Worm (Caenorhabditis elegans) whole organism, young adult: ENCODE results near the gene T09F5.10.

Experiments
- B0261.1 ChIP-seq: sonication (generic microtip); optimal IDR thresholded peaks from 2 replicates; lab custom pipeline; 2016; ENCODE audit warnings: mild to moderate bottlenecking, missing genetic modification characterization, moderate library complexity, missing compliant biosample characterization
- B0336.3 ChIP-seq: fragments of 200-800 bp; sonication (Bioruptor generic); IDR thresholded peaks from 2 replicates; pipeline ENCODE4 v1.3.6; 2022; ENCODE audit warnings: missing genetic modification characterization, missing compliant biosample characterization
- C06A6.2 ChIP-seq: fragments of 200-800 bp; sonication (Bioruptor generic); conservative IDR thresholded peaks from 2 replicates; pipeline ENCODE4 v1.3.6; 2022; ENCODE audit warnings: missing genetic modification characterization, missing compliant biosample characterization
- D2030.7 ChIP-seq: fragments of 200-800 bp; sonication (Bioruptor generic); IDR thresholded peaks from 2 replicates; pipeline ENCODE4 v1.3.6; 2022; ENCODE audit warnings: missing genetic modification reagents, missing genetic modification characterization, missing compliant biosample characterization
- F33H1.4 ChIP-seq: fragments of 200-800 bp; sonication (Bioruptor generic); IDR thresholded peaks from 2 replicates; pipeline ENCODE4 v1.3.6; 2022; ENCODE audit warnings: missing genetic modification reagents, missing genetic modification characterization, missing compliant biosample characterization
- F49E8.2 ChIP-seq: sonication (generic microtip); optimal IDR thresholded peaks from 3 replicates; lab custom pipeline; 2017; ENCODE audit warnings: missing genetic modification characterization, mild to moderate bottlenecking, missing compliant biosample characterization, antibody characterized with exemption, moderate library complexity; ENCODE audit not compliant: insufficient read depth
- T07F8.4 ChIP-seq: sonication (generic microtip); optimal IDR thresholded peaks from 2 replicates; lab custom pipeline; 2016; ENCODE audit warnings: mild to moderate bottlenecking, missing genetic modification characterization, moderate library complexity, missing compliant biosample characterization
- Y67H2A.10 ChIP-seq: fragments of 200-800 bp; sonication (Bioruptor generic); conservative IDR thresholded peaks from 2 replicates; pipeline ENCODE4 v1.3.6; 2022; ENCODE audit warnings: missing genetic modification reagents, missing genetic modification characterization, missing compliant biosample characterization
- atf-7 ChIP-seq: sonication (generic microtip); optimal IDR thresholded peaks from 2 replicates; lab custom pipeline; 2017; ENCODE audit warnings: mild to moderate bottlenecking, missing genetic modification characterization, missing compliant biosample characterization
- athp-1 ChIP-seq: sonication (generic microtip); optimal IDR thresholded peaks from 2 replicates; lab custom pipeline; 2017; ENCODE audit warnings: mild to moderate bottlenecking, missing genetic modification characterization, missing compliant biosample characterization
- attf-3 ChIP-seq: fragments of 200-800 bp; sonication (Bioruptor generic); conservative IDR thresholded peaks from 2 replicates; pipeline ENCODE4 v1.3.6; 2022; ENCODE audit warnings: missing genetic modification reagents, missing genetic modification characterization, missing compliant biosample characterization
- ceh-100 ChIP-seq: fragments of 200-800 bp; sonication (Bioruptor generic); IDR thresholded peaks from 2 replicates; pipeline ENCODE4 v1.3.6; 2022; ENCODE audit warnings: missing genetic modification reagents, missing genetic modification characterization, missing compliant biosample characterization
- ceh-40 ChIP-seq: fragments of 200-800 bp; sonication (Bioruptor generic); IDR thresholded peaks from 2 replicates; pipeline ENCODE4 v1.3.6; 2022; ENCODE audit warnings: missing genetic modification characterization, missing compliant biosample characterization
- ceh-91 ChIP-seq: fragments of 200-800 bp; sonication (Bioruptor generic); IDR thresholded peaks from 2 replicates; pipeline ENCODE4 v1.3.6; 2022; ENCODE audit warnings: missing genetic modification reagents, missing genetic modification characterization, missing compliant biosample characterization
- die-1 ChIP-seq: sonication (generic microtip); optimal IDR thresholded peaks from 2 replicates; lab custom pipeline; 2016; ENCODE audit warnings: missing genotype, mild to moderate bottlenecking, missing genetic modification characterization, missing compliant biosample characterization
- dox-1 ChIP-seq: fragments of 200-800 bp; sonication (Bioruptor generic); IDR thresholded peaks from 2 replicates; pipeline ENCODE4 v1.3.6; 2022; ENCODE audit warnings: missing genetic modification reagents, missing genetic modification characterization, missing compliant biosample characterization
- efl-1 ChIP-seq: fragments of 150-350 bp; optimal IDR thresholded peaks from 2 replicates; lab custom pipeline; 2014; ENCODE audit warnings: missing biosample characterization, missing genetic modification reagents, missing genetic modification characterization
- egl-44 ChIP-seq: fragments of 200-800 bp; sonication (Bioruptor generic); IDR thresholded peaks from 2 replicates; pipeline ENCODE4 v1.3.6; 2022; ENCODE audit warnings: missing genetic modification reagents, missing genetic modification characterization, missing compliant biosample characterization
- egrh-3 ChIP-seq: fragments of 200-800 bp; sonication (Bioruptor generic); IDR thresholded peaks from 2 replicates; pipeline ENCODE4 v1.3.6; 2022; ENCODE audit warnings: missing genetic modification reagents, missing genetic modification characterization, missing compliant biosample characterization
- ekl-4 ChIP-seq: fragments of 200-800 bp; sonication (Bioruptor generic); IDR thresholded peaks from 2 replicates; pipeline ENCODE4 v1.3.6; 2022; ENCODE audit warnings: missing genetic modification reagents, missing genetic modification characterization, missing compliant biosample characterization
- ets-4 ChIP-seq: fragments of 200-800 bp; sonication (Bioruptor generic); optimal IDR thresholded peaks from 2 replicates; lab custom pipeline; 2018; ENCODE audit warnings: mild to moderate bottlenecking, missing genetic modification characterization, missing compliant biosample characterization
- fkh-3 ChIP-seq: sonication (generic microtip); optimal IDR thresholded peaks from 2 replicates; lab custom pipeline; 2016; ENCODE audit warnings: mild to moderate bottlenecking, missing genetic modification characterization, missing compliant biosample characterization
- him-1 ChIP-seq: sonication (generic microtip); optimal IDR thresholded peaks from 2 replicates; lab custom pipeline; 2016; ENCODE audit warnings: missing genotype, missing genetic modification reagents, missing genetic modification characterization, missing compliant biosample characterization
- hsf-1 ChIP-seq: fragments of 200-800 bp; sonication (Bioruptor generic); IDR thresholded peaks from 2 replicates; pipeline ENCODE4 v1.3.6; 2022; ENCODE audit warnings: missing genetic modification reagents, missing genetic modification characterization, missing compliant biosample characterization
- lin-35 ChIP-seq, 3 experiments: fragments of 150-350 bp in 2 of 3; sonication (generic microtip) in 1 of 3; optimal IDR thresholded peaks; 2 replicates each; lab custom pipeline; 2014 to 2018; ENCODE audit warnings: missing biosample characterization in 3 of 3, missing genetic modification characterization in 3 of 3, missing genetic modification reagents in 3 of 3
- lin-40 ChIP-seq: sonication (generic microtip); optimal IDR thresholded peaks from 2 replicates; lab custom pipeline; 2016; ENCODE audit warnings: missing genetic modification characterization, mild to moderate bottlenecking, missing compliant biosample characterization, missing genotype, missing genetic modification reagents
- lin-54 ChIP-seq: fragments of 200-800 bp; sonication (Bioruptor generic); optimal IDR thresholded peaks from 2 replicates; lab custom pipeline; 2018; ENCODE audit warnings: mild to moderate bottlenecking, missing genetic modification characterization, missing compliant biosample characterization
- lsy-27 ChIP-seq: sonication (generic microtip); optimal IDR thresholded peaks from 2 replicates; lab custom pipeline; 2017; ENCODE audit warnings: missing genetic modification characterization, mild to moderate bottlenecking, missing compliant biosample characterization, antibody characterized with exemption, missing genotype, borderline replicate concordance; ENCODE audit not compliant: insufficient read depth
- madf-10 ChIP-seq: sonication (generic microtip); optimal IDR thresholded peaks from 2 replicates; lab custom pipeline; 2016; ENCODE audit warnings: mild to moderate bottlenecking, missing genetic modification characterization, missing compliant biosample characterization
- madf-3 ChIP-seq: fragments of 200-800 bp; sonication (Bioruptor generic); IDR thresholded peaks from 2 replicates; pipeline ENCODE4 v1.3.6; 2022; ENCODE audit warnings: missing genetic modification reagents, missing genetic modification characterization, missing compliant biosample characterization
- madf-6 ChIP-seq: fragments of 200-800 bp; sonication (Bioruptor generic); IDR thresholded peaks from 2 replicates; pipeline ENCODE4 v1.3.6; 2022; ENCODE audit warnings: missing genetic modification reagents, missing genetic modification characterization, missing compliant biosample characterization
- madf-8 ChIP-seq: fragments of 200-800 bp; sonication (Bioruptor generic); conservative IDR thresholded peaks from 2 replicates; pipeline ENCODE4 v1.3.6; 2022; ENCODE audit warnings: missing genetic modification reagents, missing genetic modification characterization, missing compliant biosample characterization
- mxl-1 ChIP-seq: sonication (generic microtip); optimal IDR thresholded peaks from 2 replicates; lab custom pipeline; 2016; ENCODE audit warnings: missing genetic modification characterization, missing compliant biosample characterization
- nfya-2 ChIP-seq: fragments of 200-800 bp; sonication (Bioruptor generic); IDR thresholded peaks from 2 replicates; pipeline ENCODE4 v1.3.6; 2022; ENCODE audit warnings: missing genetic modification reagents, missing genetic modification characterization, missing compliant biosample characterization
- nfyb-1 ChIP-seq: fragments of 200-800 bp; sonication (Bioruptor generic); IDR thresholded peaks from 2 replicates; pipeline ENCODE4 v1.3.6; 2022; ENCODE audit warnings: missing genetic modification reagents, missing genetic modification characterization, missing compliant biosample characterization
- repo-1 ChIP-seq: sonication (generic microtip); optimal IDR thresholded peaks from 2 replicates; lab custom pipeline; 2017; ENCODE audit warnings: mild to moderate bottlenecking, missing genetic modification characterization, missing compliant biosample characterization
- sdz-38 ChIP-seq: sonication (generic microtip); optimal IDR thresholded peaks from 2 replicates; lab custom pipeline; 2016; ENCODE audit warnings: missing genotype, missing genetic modification characterization, missing compliant biosample characterization
- snpc-1.1 ChIP-seq: sonication (generic microtip); optimal IDR thresholded peaks from 2 replicates; lab custom pipeline; 2017; ENCODE audit warnings: missing genetic modification characterization, mild to moderate bottlenecking, missing compliant biosample characterization, antibody characterized with exemption, moderate library complexity, missing genotype, missing genetic modification reagents; ENCODE audit not compliant: insufficient read depth
- snpc-3.4 ChIP-seq: sonication (generic microtip); optimal IDR thresholded peaks from 2 replicates; lab custom pipeline; 2017; ENCODE audit warnings: missing genetic modification characterization, mild to moderate bottlenecking, missing compliant biosample characterization, antibody characterized with exemption, moderate library complexity, missing genotype, missing genetic modification reagents
- snpc-4 ChIP-seq, 5 experiments: fragments of 150-350 bp in 1 of 5; sonication (generic microtip) in 4 of 5; optimal IDR thresholded peaks; 2 replicates each; lab custom pipeline; 2014 to 2018; ENCODE audit warnings: missing genetic modification characterization in 5 of 5, missing biosample characterization in 3 of 5, antibody characterized with exemption in 2 of 5, mild to moderate bottlenecking in 2 of 5, missing compliant biosample characterization in 2 of 5, missing genotype in 2 of 5, moderate library complexity in 2 of 5, missing genetic modification reagents in 1 of 5
- tlf-1 ChIP-seq: fragments of 200-800 bp; sonication (Bioruptor generic); optimal IDR thresholded peaks from 2 replicates; lab custom pipeline; 2018; ENCODE audit warnings: mild to moderate bottlenecking, missing genetic modification characterization, missing compliant biosample characterization
- unc-130 ChIP-seq: sonication (generic microtip); optimal IDR thresholded peaks from 2 replicates; lab custom pipeline; 2016; ENCODE audit warnings: missing genetic modification reagents, missing genetic modification characterization, missing compliant biosample characterization
- xnd-1 ChIP-seq: sonication (generic microtip); optimal IDR thresholded peaks from 2 replicates; lab custom pipeline; 2016; ENCODE audit warnings: missing genotype, missing genetic modification reagents, missing genetic modification characterization, missing compliant biosample characterization
- zfh-2 ChIP-seq: fragments of 200-800 bp; sonication (Bioruptor generic); conservative IDR thresholded peaks from 2 replicates; pipeline ENCODE4 v1.3.6; 2022; ENCODE audit warnings: missing genetic modification reagents, missing genetic modification characterization, missing compliant biosample characterization
- ztf-28 ChIP-seq: fragments of 200-800 bp; sonication (Bioruptor generic); IDR thresholded peaks from 2 replicates; pipeline ENCODE4 v1.3.6; 2022; ENCODE audit warnings: missing genetic modification reagents, missing genetic modification characterization, missing compliant biosample characterization

Gene T09F5.10

DNA sequence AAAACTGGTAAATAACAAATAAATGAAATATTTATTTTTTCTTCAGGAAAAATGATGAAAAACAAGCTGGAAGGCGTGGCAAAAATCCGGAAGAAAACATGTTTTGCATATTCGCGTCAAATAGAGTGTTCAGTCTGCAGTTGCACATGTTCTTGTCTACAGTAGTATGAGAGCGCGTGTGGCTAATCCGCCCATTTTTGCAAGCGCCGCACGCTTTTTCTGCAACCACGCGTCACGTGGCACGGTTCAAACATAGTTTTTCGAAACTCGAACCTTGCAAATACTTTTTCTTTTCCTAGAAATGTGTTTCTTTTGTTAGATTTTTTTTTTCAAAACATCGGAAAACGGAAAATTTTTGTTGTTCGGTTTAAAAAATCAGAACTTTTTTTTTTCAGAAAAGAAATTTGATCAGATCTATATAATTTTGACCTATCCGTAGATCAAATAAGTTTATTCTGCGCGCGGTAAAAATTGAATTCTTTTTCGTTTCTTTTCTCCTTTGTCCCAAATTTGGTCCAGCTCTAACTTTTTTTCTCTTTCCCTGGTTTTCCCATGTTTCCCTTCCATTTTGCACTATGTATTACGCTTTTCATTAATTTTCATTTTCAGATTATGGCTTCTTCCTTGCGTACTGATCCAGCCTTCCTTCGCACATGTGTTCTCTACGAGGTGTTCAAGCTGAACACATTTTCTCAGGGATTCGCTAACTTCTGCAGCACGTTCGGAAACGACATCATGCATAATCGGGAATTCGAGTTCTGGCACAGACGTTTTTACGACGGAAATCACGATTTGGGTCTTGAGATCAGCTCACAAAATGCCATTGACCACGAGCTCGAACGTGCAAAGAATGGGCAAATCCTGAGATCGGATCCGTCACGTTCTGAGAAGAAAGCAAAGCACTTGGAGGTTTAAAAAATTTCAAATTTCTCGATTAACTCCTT is 4.5 kb downstream of the T09F5.10 start, which contains the start of gene Y75B12B.1:
TSS of gene Y75B12B.1 (plus strand) at position 603 of the 944 bp plus-strand sequence.
- TF ChIP-seq dox-1 = peak; percentile 68
- peak; percentile 67 for TF ChIP-seq F33H1.4 (GFP tag; lab: Robert Waterston, UW)
- peak; percentile 94 for TF ChIP-seq athp-1 (tag; lab: Kevin White, UChicago)
- TF ChIP-seq repo-1 (tag; lab: Kevin White, UChicago) = peak; percentile 12
- TF ChIP-seq die-1 (tag; lab: Kevin White, UChicago) = no peak
- no peak for TF ChIP-seq madf-10 (tag; lab: Kevin White, UChicago)
- no peak for TF ChIP-seq T07F8.4 (tag; lab: Kevin White, UChicago)
- TF ChIP-seq snpc-4 (GFP tag; optimal IDR thresholded peaks at IDR 0.05; lab: Kevin White, UChicago) = no peak
- peak in 1 of 4 experiments; percentile 25 for TF ChIP-seq snpc-4 (tag; optimal IDR thresholded peaks at IDR 0.05; lab: Kevin White, UChicago)
- TF ChIP-seq him-1 (tag; lab: Kevin White, UChicago) = peak; percentile 85
- no peak for TF ChIP-seq lsy-27 (tag; lab: Kevin White, UChicago)
- peak; percentile 94 for TF ChIP-seq madf-6 (GFP tag; lab: Robert Waterston, UW)
- 0 out of 2 replicates have a peak, but pooled peaks have one; percentile 52 for TF ChIP-seq ekl-4 (GFP tag; lab: Robert Waterston, UW)
- TF ChIP-seq C06A6.2 (GFP tag; lab: Robert Waterston, UW) = no peak
- TF ChIP-seq efl-1 (GFP tag; lab: Kevin White, UChicago) = peak; percentile 91
- no peak for TF ChIP-seq Y67H2A.10
- TF ChIP-seq F49E8.2 (tag; lab: Kevin White, UChicago) = peak; percentile 71
- peak; percentile 20 for TF ChIP-seq B0261.1
- peak; percentile 74 for TF ChIP-seq ceh-91
- TF ChIP-seq fkh-3 = no peak
- peak in 2 of 3 experiments; percentile 37 to 39 for TF ChIP-seq lin-35 (GFP tag; optimal IDR thresholded peaks at IDR 0.05; lab: Kevin White, UChicago)
- no peak for TF ChIP-seq egl-44
- TF ChIP-seq ceh-100 (GFP tag; lab: Robert Waterston, UW) = peak; percentile 79
- TF ChIP-seq ceh-40 (GFP tag; lab: Robert Waterston, UW) = no peak
- no peak for TF ChIP-seq zfh-2
- 0 out of 2 replicates have a peak, but pooled peaks have one; percentile 24 for TF ChIP-seq madf-3 (GFP tag; lab: Robert Waterston, UW)
- no peak for TF ChIP-seq atf-7 (tag; lab: Kevin White, UChicago)
- TF ChIP-seq lin-40 (tag; lab: Kevin White, UChicago) = no peak
- TF ChIP-seq D2030.7 = peak; percentile 89
- TF ChIP-seq nfya-2 (GFP tag; lab: Robert Waterston, UW) = no peak
- TF ChIP-seq hsf-1 (GFP tag; lab: Robert Waterston, UW) = peak; percentile 84
- peak; percentile 2 for TF ChIP-seq unc-130 (GFP tag; lab: Kevin White, UChicago)
- TF ChIP-seq mxl-1 (tag; lab: Kevin White, UChicago) = no peak
- peak; percentile 84 for TF ChIP-seq B0336.3 (GFP tag; lab: Robert Waterston, UW)
- TF ChIP-seq ets-4 = no peak
- TF ChIP-seq xnd-1 (tag; lab: Kevin White, UChicago) = peak; percentile 95
- no peak for TF ChIP-seq attf-3
- 0 out of 2 replicates have a peak, but pooled peaks have one; percentile 57 for TF ChIP-seq ztf-28
- peak; percentile 66 for TF ChIP-seq snpc-3.4
- no peak for TF ChIP-seq sdz-38
- no peak for TF ChIP-seq nfyb-1 (GFP tag; lab: Robert Waterston, UW)
- TF ChIP-seq madf-8 (GFP tag; lab: Robert Waterston, UW) = peak; percentile 66
- peak; percentile 77 for TF ChIP-seq tlf-1 (GFP tag; lab: Kevin White, UChicago)
- TF ChIP-seq lin-54 = peak; percentile 67
- no peak for TF ChIP-seq egrh-3 (GFP tag; lab: Robert Waterston, UW)
- TF ChIP-seq snpc-1.1 (tag; lab: Kevin White, UChicago) = peak; percentile 33
